Worm (Caenorhabditis elegans) whole organism, midembryonic: ENCODE results near the gene F21D12.2.

ENCODE experiments used
- T22C8.4 ChIP-seq: fragments of 200-800 bp; sonication (Bioruptor generic); IDR thresholded peaks from 2 replicates; pipeline ENCODE4 v1.3.6; 2022; ENCODE audit warnings: missing genetic modification characterization, missing compliant biosample characterization
- cog-1 ChIP-seq: sonication (generic microtip); optimal IDR thresholded peaks from 2 replicates; lab custom pipeline; 2016; ENCODE audit warnings: missing genetic modification characterization, missing compliant biosample characterization
- flt-1 ChIP-seq: fragments of 200-800 bp; sonication (Bioruptor generic); IDR thresholded peaks from 2 replicates; pipeline ENCODE4 v1.3.6; 2022; ENCODE audit warnings: missing genetic modification characterization, missing compliant biosample characterization
- klf-2 ChIP-seq: fragments of 200-800 bp; sonication (Bioruptor generic); conservative IDR thresholded peaks from 2 replicates; pipeline ENCODE4 v1.3.6; 2022; ENCODE audit warnings: missing genetic modification reagents, missing genetic modification characterization, missing compliant biosample characterization
- med-1 ChIP-seq: sonication (generic microtip); optimal IDR thresholded peaks from 2 replicates; lab custom pipeline; 2017; ENCODE audit warnings: missing genetic modification characterization, mild to moderate bottlenecking, missing compliant biosample characterization, antibody characterized with exemption, missing genetic modification reagents; ENCODE audit not compliant: insufficient read depth
- ref-1 ChIP-seq: fragments of 200-800 bp; sonication (Bioruptor generic); conservative IDR thresholded peaks from 2 replicates; pipeline ENCODE4 v1.3.6; 2022; ENCODE audit warnings: missing genetic modification reagents, missing genetic modification characterization, missing compliant biosample characterization
- tab-1 ChIP-seq: fragments of 200-800 bp; sonication (Bioruptor generic); IDR thresholded peaks from 2 replicates; pipeline ENCODE4 v1.3.6; 2022; ENCODE audit warnings: missing genetic modification characterization, missing compliant biosample characterization
- ztf-23 ChIP-seq: fragments of 200-800 bp; sonication (Bioruptor generic); IDR thresholded peaks from 2 replicates; pipeline ENCODE4 v1.3.6; 2022; ENCODE audit warnings: missing genetic modification reagents, missing genetic modification characterization, missing compliant biosample characterization
- ztf-29 ChIP-seq: fragments of 200-800 bp; sonication (Bioruptor generic); IDR thresholded peaks from 2 replicates; pipeline ENCODE4 v1.3.6; 2022; ENCODE audit warnings: missing genetic modification reagents, missing genetic modification characterization, missing compliant biosample characterization

The F21D12.2 gene

ce11 chrII:7317468-7317867, at the start of gene F21D12.2:
Gene F21D12.2, plus strand, starts transcription at chrII:7317768.
- TF ChIP-seq flt-1 (GFP tag; lab: Robert Waterston, UW) (no peak), ref-1 (no peak), cog-1 (tag; lab: Kevin White, UChicago) (no peak), ztf-23 (GFP tag; lab: Robert Waterston, UW) (no peak), med-1 (no peak), klf-2 (GFP tag; lab: Robert Waterston, UW) (no peak), ztf-29 (GFP tag; lab: Robert Waterston, UW) (no peak), T22C8.4 (no peak), tab-1 (GFP tag; lab: Robert Waterston, UW) (no peak)

ce11 chrII:7269783-7270182, 47.8 kb upstream of the F21D12.2 start:
- no peak for TF ChIP-seq med-1
- TF ChIP-seq ztf-23 (GFP tag; lab: Robert Waterston, UW), result no peak
- no peak for TF ChIP-seq ref-1
- no peak for TF ChIP-seq cog-1 (tag; lab: Kevin White, UChicago)
- TF ChIP-seq tab-1 (GFP tag; lab: Robert Waterston, UW), result no peak
- no peak for TF ChIP-seq klf-2 (GFP tag; lab: Robert Waterston, UW)
- TF ChIP-seq T22C8.4, result no peak

- TF ChIP-seq flt-1 (GFP tag; lab: Robert Waterston, UW) (no peak), ztf-23 (GFP tag; lab: Robert Waterston, UW) (no peak), T22C8.4 (no peak), tab-1 (GFP tag; lab: Robert Waterston, UW) (no peak), ztf-29 (GFP tag; lab: Robert Waterston, UW) (no peak)
Measured at ce11 chrII:7272513-7272912, 45.1 kb upstream of the F21D12.2 start.

- TF ChIP-seq med-1 (no peak), klf-2 (GFP tag; lab: Robert Waterston, UW) (no peak), tab-1 (GFP tag; lab: Robert Waterston, UW) (no peak), T22C8.4 (no peak), ztf-23 (GFP tag; lab: Robert Waterston, UW) (no peak), cog-1 (tag; lab: Kevin White, UChicago) (no peak), ztf-29 (GFP tag; lab: Robert Waterston, UW) (no peak), flt-1 (GFP tag; lab: Robert Waterston, UW) (no peak), ref-1 (no peak)
Measured at ce11 chrII:7273517-7273916, 44.1 kb upstream of the F21D12.2 start.

- TF ChIP-seq T22C8.4 (no peak), ztf-29 (GFP tag; lab: Robert Waterston, UW) (no peak), ref-1 (no peak), ztf-23 (GFP tag; lab: Robert Waterston, UW) (no peak), med-1 (no peak), cog-1 (tag; lab: Kevin White, UChicago) (no peak), flt-1 (GFP tag; lab: Robert Waterston, UW) (no peak)
Measured at ce11 chrII:7277257-7277656, 40.3 kb upstream of the F21D12.2 start.

- TF ChIP-seq flt-1 (GFP tag; lab: Robert Waterston, UW), result no peak
Measured at ce11 chrII:7277925-7278324, 39.6 kb upstream of the F21D12.2 start.

ce11 chrII:7279808-7280207, 37.8 kb upstream of the F21D12.2 start:
- TF ChIP-seq ref-1 (no peak), T22C8.4 (no peak), med-1 (no peak), tab-1 (GFP tag; lab: Robert Waterston, UW) (no peak), ztf-23 (GFP tag; lab: Robert Waterston, UW) (no peak), ztf-29 (GFP tag; lab: Robert Waterston, UW) (no peak), cog-1 (tag; lab: Kevin White, UChicago) (no peak), klf-2 (GFP tag; lab: Robert Waterston, UW) (no peak), flt-1 (GFP tag; lab: Robert Waterston, UW) (no peak)

- TF ChIP-seq klf-2 (GFP tag; lab: Robert Waterston, UW) (no peak), T22C8.4 (no peak), ztf-29 (GFP tag; lab: Robert Waterston, UW) (no peak), tab-1 (GFP tag; lab: Robert Waterston, UW) (no peak), med-1 (no peak), flt-1 (GFP tag; lab: Robert Waterston, UW) (no peak), cog-1 (tag; lab: Kevin White, UChicago) (no peak), ztf-23 (GFP tag; lab: Robert Waterston, UW) (no peak), ref-1 (no peak)
Measured at ce11 chrII:7280584-7280983, 37.0 kb upstream of the F21D12.2 start.

ce11 chrII:7283063-7283462, 34.5 kb upstream of the F21D12.2 start:
- no peak for TF ChIP-seq ztf-23 (GFP tag; lab: Robert Waterston, UW)
- TF ChIP-seq med-1, result no peak
- TF ChIP-seq klf-2 (GFP tag; lab: Robert Waterston, UW), result no peak
- TF ChIP-seq tab-1 (GFP tag; lab: Robert Waterston, UW), result no peak
- no peak for TF ChIP-seq cog-1 (tag; lab: Kevin White, UChicago)
- no peak for TF ChIP-seq ztf-29 (GFP tag; lab: Robert Waterston, UW)
- TF ChIP-seq ref-1, result no peak
- TF ChIP-seq flt-1 (GFP tag; lab: Robert Waterston, UW), result no peak
- no peak for TF ChIP-seq T22C8.4

ce11 chrII:7287140-7287539, 30.4 kb upstream of the F21D12.2 start:
- no peak for TF ChIP-seq med-1
- TF ChIP-seq ztf-23 (GFP tag; lab: Robert Waterston, UW), result no peak
- TF ChIP-seq ztf-29 (GFP tag; lab: Robert Waterston, UW), result no peak
- no peak for TF ChIP-seq tab-1 (GFP tag; lab: Robert Waterston, UW)
- no peak for TF ChIP-seq T22C8.4
- TF ChIP-seq flt-1 (GFP tag; lab: Robert Waterston, UW), result no peak
- no peak for TF ChIP-seq cog-1 (tag; lab: Kevin White, UChicago)
- no peak for TF ChIP-seq ref-1
- TF ChIP-seq klf-2 (GFP tag; lab: Robert Waterston, UW), result no peak

ce11 chrII:7287709-7288108, 29.9 kb upstream of the F21D12.2 start:
- TF ChIP-seq klf-2 (GFP tag; lab: Robert Waterston, UW), result no peak
- TF ChIP-seq ref-1, result no peak
- TF ChIP-seq tab-1 (GFP tag; lab: Robert Waterston, UW), result no peak
- TF ChIP-seq flt-1 (GFP tag; lab: Robert Waterston, UW), result no peak
- no peak for TF ChIP-seq cog-1 (tag; lab: Kevin White, UChicago)
- no peak for TF ChIP-seq ztf-23 (GFP tag; lab: Robert Waterston, UW)
- TF ChIP-seq T22C8.4, result no peak
- no peak for TF ChIP-seq ztf-29 (GFP tag; lab: Robert Waterston, UW)
- TF ChIP-seq med-1, result no peak
